Fruit fly (Drosophila melanogaster): ENCODE data around the gene Ddrgk1.

Gene Ddrgk1

DNA sequence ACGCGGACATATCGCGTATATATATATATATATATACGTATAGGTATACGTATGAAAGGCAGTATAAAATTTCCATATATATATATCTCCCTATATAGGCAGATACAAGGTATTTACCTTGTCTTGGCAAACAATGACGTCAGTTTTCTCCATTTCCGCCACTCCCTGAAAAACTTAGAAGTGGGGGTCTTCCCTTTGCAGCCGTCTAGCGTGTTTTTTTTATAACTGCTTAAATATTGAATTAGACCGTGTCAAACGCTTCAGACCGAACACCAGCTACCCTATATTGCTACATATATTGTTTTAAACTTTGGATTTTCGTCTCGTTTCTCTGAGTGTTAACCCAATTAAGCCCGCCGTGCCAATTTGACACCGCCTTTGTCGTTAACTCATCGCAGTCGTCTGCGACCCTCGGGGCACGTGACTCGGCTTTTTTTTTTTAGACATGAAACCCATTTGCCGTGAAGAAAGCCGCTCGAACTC is 38.2 kb upstream of the Ddrgk1 start (continued):
- peak; percentile 32 for TF ChIP-seq Hr83 (GFP tag; optimal IDR thresholded peaks at IDR 0.05; ENCODE audit: poor library complexity, severe bottlenecking)

DNA sequence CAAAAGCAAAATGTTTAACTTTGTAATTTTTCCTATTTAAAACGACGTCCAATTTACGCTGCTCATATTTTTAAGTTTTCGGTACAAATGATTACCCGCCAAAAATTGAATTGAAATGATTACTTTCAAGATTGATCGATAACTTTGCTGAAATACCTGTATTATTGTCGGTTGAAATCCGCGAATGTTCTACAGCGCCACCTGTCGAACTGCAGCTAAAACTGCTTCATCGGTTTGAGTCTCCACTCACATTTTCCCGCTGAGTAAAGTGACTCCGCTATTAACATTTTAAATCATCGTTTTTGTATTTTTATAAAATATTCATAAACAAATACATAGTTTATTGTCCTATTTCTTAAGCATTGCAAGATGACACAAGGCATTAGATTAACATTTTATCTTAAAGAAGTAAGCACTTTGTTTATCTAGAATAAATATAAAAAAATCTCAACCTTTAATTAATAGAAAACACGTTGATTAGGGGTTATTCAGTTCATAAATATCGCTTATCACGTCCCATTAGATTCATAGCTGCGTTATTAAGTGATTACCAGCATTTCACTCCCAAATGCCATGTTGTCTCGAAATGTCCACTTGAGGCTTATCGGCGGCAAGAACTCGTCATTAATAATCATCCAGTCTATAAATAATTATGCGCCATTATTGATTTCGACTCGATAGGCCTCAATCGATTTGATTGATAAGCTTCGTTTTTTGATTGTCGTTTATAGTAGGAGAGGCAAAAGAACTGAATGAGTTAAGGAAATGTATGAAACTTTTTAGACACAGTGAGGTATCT is 35.1 kb upstream of the Ddrgk1 start:
- TF ChIP-seq Hr78 (GFP tag; optimal IDR thresholded peaks at IDR 0.05) (no peak), CrebA (GFP tag; optimal IDR thresholded peaks at IDR 0.05; ENCODE audit: borderline replicate concordance) (peak; percentile 46), foxo (GFP tag; optimal IDR thresholded peaks at IDR 0.05) (no peak), Myc (optimal IDR thresholded peaks at IDR 0.05) (peak; percentile 89), sv (GFP tag; optimal IDR thresholded peaks at IDR 0.05) (no peak), pan (optimal IDR thresholded peaks at IDR 0.05) (no peak), sage (GFP tag; optimal IDR thresholded peaks at IDR 0.05) (no peak), N (GFP tag; optimal IDR thresholded peaks at IDR 0.05) (no peak), tai (GFP tag; optimal IDR thresholded peaks at IDR 0.05) (no peak), usp (GFP tag; optimal IDR thresholded peaks at IDR 0.05) (no peak), GATAd (GFP tag; optimal IDR thresholded peaks at IDR 0.05) (no peak), Vsx2 (GFP tag; optimal IDR thresholded peaks at IDR 0.05; ENCODE audit: partially characterized antibody) (no peak), dmrt93B (GFP tag; optimal IDR thresholded peaks at IDR 0.05) (no peak), dl (GFP tag; optimal IDR thresholded peaks at IDR 0.05; ENCODE audit: insufficient read depth in 1 of 2, partially characterized antibody in 2 of 2) (no peak), psq (GFP tag; optimal IDR thresholded peaks at IDR 0.05) (no peak), ey (GFP tag; optimal IDR thresholded peaks at IDR 0.05) (no peak), Hr83 (GFP tag; optimal IDR thresholded peaks at IDR 0.05; ENCODE audit: poor library complexity, severe bottlenecking) (no peak), br (GFP tag; optimal IDR thresholded peaks at IDR 0.05) (peak; percentile 11), woc (GFP tag; optimal IDR thresholded peaks at IDR 0.05) (no peak), rgr (GFP tag; optimal IDR thresholded peaks at IDR 0.05) (no peak), Jra (GFP tag; optimal IDR thresholded peaks at IDR 0.05) (no peak), Dif (GFP tag; optimal IDR thresholded peaks at IDR 0.05; ENCODE audit: partially characterized antibody) (no peak), Hnf4 (GFP tag; optimal IDR thresholded peaks at IDR 0.05) (no peak)

- TF ChIP-seq psq (GFP tag; optimal IDR thresholded peaks at IDR 0.05) (peak; percentile 41), Vsx2 (GFP tag; optimal IDR thresholded peaks at IDR 0.05; ENCODE audit: partially characterized antibody) (no peak), jim (GFP tag; optimal IDR thresholded peaks at IDR 0.05) (no peak), Dfd (GFP tag; optimal IDR thresholded peaks at IDR 0.05) (no peak), CG32264 (GFP tag; optimal IDR thresholded peaks at IDR 0.05) (no peak), pan (optimal IDR thresholded peaks at IDR 0.05) (no peak), foxo (GFP tag; optimal IDR thresholded peaks at IDR 0.05) (peak in 1 of 2 experiments; percentile 64), br (GFP tag; optimal IDR thresholded peaks at IDR 0.05) (no peak), lola (GFP tag; optimal IDR thresholded peaks at IDR 0.05) (no peak), OdsH (GFP tag; optimal IDR thresholded peaks at IDR 0.05) (peak; percentile 47), Rel (GFP tag; optimal IDR thresholded peaks at IDR 0.05) (no peak), Rel (tag; optimal IDR thresholded peaks at IDR 0.05) (no peak), Sp1 (GFP tag; optimal IDR thresholded peaks at IDR 0.05) (peak; percentile 12), GATAd (GFP tag; optimal IDR thresholded peaks at IDR 0.05) (no peak), sage (GFP tag; optimal IDR thresholded peaks at IDR 0.05) (no peak), tai (GFP tag; optimal IDR thresholded peaks at IDR 0.05) (no peak), rgr (GFP tag; optimal IDR thresholded peaks at IDR 0.05) (peak; percentile 13), Jra (GFP tag; optimal IDR thresholded peaks at IDR 0.05) (peak; percentile 13), usp (GFP tag; optimal IDR thresholded peaks at IDR 0.05) (no peak), sv (GFP tag; optimal IDR thresholded peaks at IDR 0.05) (no peak), Hr78 (GFP tag; optimal IDR thresholded peaks at IDR 0.05) (no peak), Hr83 (GFP tag; optimal IDR thresholded peaks at IDR 0.05; ENCODE audit: poor library complexity, severe bottlenecking) (peak; percentile 12), fru (GFP tag; optimal IDR thresholded peaks at IDR 0.05) (peak; percentile 48), Mio (GFP tag; optimal IDR thresholded peaks at IDR 0.05) (no peak), CG9705 (GFP tag; optimal IDR thresholded peaks at IDR 0.05) (no peak), woc (GFP tag; optimal IDR thresholded peaks at IDR 0.05) (no peak), Dif (GFP tag; optimal IDR thresholded peaks at IDR 0.05; ENCODE audit: partially characterized antibody) (peak; percentile 65), Abd-B (GFP tag; optimal IDR thresholded peaks at IDR 0.05) (no peak), Hnf4 (GFP tag; optimal IDR thresholded peaks at IDR 0.05) (peak; percentile 4), brk (GFP tag; optimal IDR thresholded peaks at IDR 0.05) (no peak), dl (GFP tag; optimal IDR thresholded peaks at IDR 0.05; ENCODE audit: insufficient read depth in 1 of 2, partially characterized antibody in 2 of 2) (peak in 1 of 2 experiments; percentile 16), dsf (GFP tag; optimal IDR thresholded peaks at IDR 0.05; ENCODE audit: borderline replicate concordance) (no peak), Myc (optimal IDR thresholded peaks at IDR 0.05) (no peak), HLH106 (tag; optimal IDR thresholded peaks at IDR 0.05) (peak; percentile 14), dmrt93B (GFP tag; optimal IDR thresholded peaks at IDR 0.05) (no peak), CrebA (GFP tag; optimal IDR thresholded peaks at IDR 0.05; ENCODE audit: borderline replicate concordance) (no peak), h (GFP tag; optimal IDR thresholded peaks at IDR 0.05) (peak; percentile 58), N (GFP tag; optimal IDR thresholded peaks at IDR 0.05) (no peak), ey (GFP tag; optimal IDR thresholded peaks at IDR 0.05) (peak; percentile 29)
Measured at dm6 chr3R:21180391-21180796, 34.5 kb upstream of the Ddrgk1 start.
